Worm (Caenorhabditis elegans): ENCODE data around the gene nhr-71.

Gene nhr-71

DNA sequence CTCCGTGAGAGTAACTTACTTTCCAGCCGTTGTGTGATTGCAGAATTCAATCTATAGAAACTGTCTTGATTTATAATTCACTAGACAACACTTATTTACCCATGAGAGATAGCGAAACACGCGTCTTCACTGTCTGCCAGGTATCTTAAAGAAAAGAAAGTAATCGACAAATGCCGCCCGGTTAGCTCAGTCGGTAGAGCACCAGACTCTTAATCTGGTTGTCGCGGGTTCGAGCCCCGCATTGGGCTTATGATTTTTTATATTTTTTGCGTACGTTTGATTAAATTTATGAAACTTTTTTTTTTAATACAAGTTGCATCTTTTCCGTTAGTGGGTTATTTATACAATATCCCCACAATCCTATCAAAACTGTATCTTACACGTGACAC is 35.0 kb downstream of the nhr-71 start (continued):
- TF ChIP-seq pha-4 (tag; optimal IDR thresholded peaks at IDR 0.05) (no peak), hmg-20 (GFP tag; IDR thresholded peaks at IDR 0.05) (no peak), bed-1 (GFP tag; IDR thresholded peaks at IDR 0.05) (no peak), cebp-1 (GFP tag; IDR thresholded peaks at IDR 0.05) (0 out of 2 replicates have a peak, but pooled peaks have one; percentile 15), cebp-1 (tag; optimal IDR thresholded peaks at IDR 0.05) (no peak), C17E4.6 (GFP tag; IDR thresholded peaks at IDR 0.05) (no peak), B0261.1 (tag; optimal IDR thresholded peaks at IDR 0.05) (peak; percentile 65), ztf-18 (tag; optimal IDR thresholded peaks at IDR 0.05) (peak; percentile 11), ceh-27 (GFP tag; optimal IDR thresholded peaks at IDR 0.05) (peak; percentile 2), rcor-1 (GFP tag; IDR thresholded peaks at IDR 0.05) (0 out of 2 replicates have a peak, but pooled peaks have one; percentile 31), madf-6 (GFP tag; IDR thresholded peaks at IDR 0.05) (no peak), mel-28 (tag; optimal IDR thresholded peaks at IDR 0.05; ENCODE audit: borderline replicate concordance) (no peak), B0019.2 (GFP tag; conservative IDR thresholded peaks at IDR 0.05) (no peak), F57A8.1 (GFP tag; optimal IDR thresholded peaks at IDR 0.05) (peak; percentile 51), madf-10 (tag; optimal IDR thresholded peaks at IDR 0.05) (peak; percentile 31), nfya-1 (tag; optimal IDR thresholded peaks at IDR 0.05; ENCODE audit: borderline replicate concordance, insufficient read depth) (no peak), athp-1 (tag; optimal IDR thresholded peaks at IDR 0.05) (peak; percentile 9), ztf-3 (GFP tag; optimal IDR thresholded peaks at IDR 0.05) (no peak), aptf-3 (GFP tag; IDR thresholded peaks at IDR 0.05) (no peak; the same call in 1 of the 2 replicates), lin-54 (GFP tag; optimal IDR thresholded peaks at IDR 0.05) (no peak), sea-2 (GFP tag; IDR thresholded peaks at IDR 0.05) (no peak), nhr-90 (tag; optimal IDR thresholded peaks at IDR 0.05) (peak; percentile 21), nhr-80 (tag; optimal IDR thresholded peaks at IDR 0.05) (no peak), snpc-1.1 (tag; optimal IDR thresholded peaks at IDR 0.05; ENCODE audit: insufficient read depth) (no peak), Y53G8AR.9 (GFP tag; conservative IDR thresholded peaks at IDR 0.05) (no peak), rec-8 (tag; optimal IDR thresholded peaks at IDR 0.05) (peak in 1 of 2 experiments; percentile 25), ets-4 (GFP tag; optimal IDR thresholded peaks at IDR 0.05) (no peak), D2030.7 (GFP tag; IDR thresholded peaks at IDR 0.05) (peak; percentile 63), hsf-1 (GFP tag; IDR thresholded peaks at IDR 0.05) (peak; percentile 32; the same call in 1 of the 2 replicates), zfh-2 (GFP tag; conservative IDR thresholded peaks at IDR 0.05) (no peak), dox-1 (GFP tag; IDR thresholded peaks at IDR 0.05) (peak; percentile 68; the same call in 1 of the 2 replicates), K11D2.4 (GFP tag; IDR thresholded peaks at IDR 0.05) (no peak), hmg-1.2 (GFP tag; IDR thresholded peaks at IDR 0.05) (peak; percentile 68), ceh-91 (GFP tag; IDR thresholded peaks at IDR 0.05) (no peak), pbrm-1 (GFP tag; IDR thresholded peaks at IDR 0.05) (peak; percentile 65; the same call in 1 of the 2 replicates), ztf-25 (GFP tag; IDR thresholded peaks at IDR 0.05) (peak; percentile 76; the same call in 1 of the 2 replicates), ZK185.1 (tag; optimal IDR thresholded peaks at IDR 0.05; ENCODE audit: poor library complexity, severe bottlenecking) (peak; percentile 56), sdz-38 (tag; optimal IDR thresholded peaks at IDR 0.05) (no peak), F33H1.4 (GFP tag; IDR thresholded peaks at IDR 0.05) (no peak), egl-18 (GFP tag; IDR thresholded peaks at IDR 0.05) (no peak), F23B12.7 (tag; optimal IDR thresholded peaks at IDR 0.05; ENCODE audit: insufficient read depth) (peak; percentile 36), ceh-40 (GFP tag; IDR thresholded peaks at IDR 0.05) (peak; percentile 65; the same call in 1 of the 2 replicates), let-607 (tag; optimal IDR thresholded peaks at IDR 0.05) (no peak), egrh-3 (GFP tag; IDR thresholded peaks at IDR 0.05) (0 out of 2 replicates have a peak, but pooled peaks have one; percentile 18), hlh-12 (tag; optimal IDR thresholded peaks at IDR 0.05) (no peak)

Measured in whole organism, young adult.